Fruit fly (Drosophila melanogaster) whole organism, embryonic: ENCODE results near the gene dpr20.
A peak's percentile ranks its signal among the peaks of the same experiment; 100 is the strongest.

Experiments used
- B-H2 ChIP-seq: fragments of 200-800 bp; sonication (Bioruptor generic); optimal IDR thresholded peaks from 2 replicates; lab custom pipeline; 2018; ENCODE audit warnings: missing biosample characterization, mild to moderate bottlenecking, missing genetic modification characterization
- CG10543 ChIP-seq: fragments of 200-800 bp; sonication (Bioruptor generic); optimal IDR thresholded peaks from 3 replicates; lab custom pipeline; 2017; ENCODE audit warnings: missing biosample characterization, mild to moderate bottlenecking, missing genetic modification characterization, moderate library complexity
- CG1603 ChIP-seq: fragments of 200-800 bp; sonication (Bioruptor generic); optimal IDR thresholded peaks from 2 replicates; lab custom pipeline; 2019; ENCODE audit warnings: missing biosample characterization, mild to moderate bottlenecking, missing genetic modification characterization, moderate library complexity
- CG16863 ChIP-seq: fragments of 200-800 bp; sonication (Bioruptor generic); optimal IDR thresholded peaks from 3 replicates; lab custom pipeline; 2016; ENCODE audit warnings: missing biosample characterization, missing genetic modification characterization
- CG17385 ChIP-seq: fragments of 200-800 bp; sonication (Bioruptor generic); optimal IDR thresholded peaks from 3 replicates; lab custom pipeline; 2018; ENCODE audit warnings: missing biosample characterization, mild to moderate bottlenecking, missing genetic modification characterization
- CG17829 ChIP-seq: fragments of 200-800 bp; optimal IDR thresholded peaks from 2 replicates; lab custom pipeline; 2019; ENCODE audit warnings: missing biosample characterization, mild to moderate bottlenecking, missing genetic modification characterization, moderate library complexity
- CG32532 ChIP-seq: fragments of 200-800 bp; sonication (Bioruptor generic); IDR thresholded peaks from 2 replicates; pipeline ENCODE4 v1.3.6; 2022; ENCODE audit warnings: missing biosample characterization, missing genetic modification characterization
- CG32767 ChIP-seq: fragments of 200-800 bp; sonication (Bioruptor generic); IDR thresholded peaks from 2 replicates; pipeline ENCODE4 v1.3.6; 2022; ENCODE audit warnings: missing biosample characterization, missing genetic modification characterization
- CG43689 ChIP-seq: fragments of 200-800 bp; sonication (Bioruptor generic); IDR thresholded peaks from 2 replicates; pipeline ENCODE4 v1.3.6; 2022; ENCODE audit warnings: missing biosample characterization, missing genetic modification characterization
- CG4820 ChIP-seq: fragments of 200-800 bp; sonication (Bioruptor generic); optimal IDR thresholded peaks from 3 replicates; lab custom pipeline; 2016; ENCODE audit warnings: missing biosample characterization, missing genetic modification characterization
- CG6175 ChIP-seq: fragments of 200-800 bp; sonication (Bioruptor generic); IDR thresholded peaks from 3 replicates; pipeline ENCODE4 v1.3.6; 2022; ENCODE audit warnings: missing biosample characterization, missing genetic modification characterization
- CG7357 ChIP-seq: fragments of 200-800 bp; sonication (Bioruptor generic); IDR thresholded peaks from 3 replicates; pipeline ENCODE4 v1.3.6; 2022; ENCODE audit warnings: missing biosample characterization, missing genetic modification characterization
- CG7928 ChIP-seq: fragments of 200-800 bp; sonication (Bioruptor generic); optimal IDR thresholded peaks from 2 replicates; lab custom pipeline; 2017; ENCODE audit warnings: missing biosample characterization, mild to moderate bottlenecking, missing genetic modification characterization
- CG8388 ChIP-seq: fragments of 200-800 bp; sonication (Bioruptor generic); optimal IDR thresholded peaks from 2 replicates; lab custom pipeline; 2019; ENCODE audit warnings: missing biosample characterization, mild to moderate bottlenecking, missing genetic modification characterization, moderate library complexity
- CG8924 ChIP-seq: fragments of 200-800 bp; optimal IDR thresholded peaks from 3 replicates; lab custom pipeline; 2019; ENCODE audit warnings: missing biosample characterization, mild to moderate bottlenecking, missing genetic modification characterization, moderate library complexity
- CG9215 ChIP-seq: fragments of 200-800 bp; sonication (Bioruptor generic); IDR thresholded peaks from 2 replicates; pipeline ENCODE4 v1.3.6; 2022; ENCODE audit warnings: missing biosample characterization, missing genetic modification characterization
- CTCF ChIP-seq: fragments of 200-800 bp; sonication (Bioruptor generic); optimal IDR thresholded peaks from 2 replicates; lab custom pipeline; 2017; ENCODE audit warnings: missing biosample characterization, mild to moderate bottlenecking, missing genetic modification characterization, moderate library complexity
- Chrac-16 ChIP-seq: fragments of 200-800 bp; sonication (Bioruptor generic); optimal IDR thresholded peaks from 3 replicates; lab custom pipeline; 2016; ENCODE audit warnings: missing biosample characterization, missing genetic modification characterization
- D19A ChIP-seq: fragments of 200-800 bp; optimal IDR thresholded peaks from 3 replicates; lab custom pipeline; 2019; ENCODE audit warnings: missing biosample characterization, mild to moderate bottlenecking, missing genetic modification characterization, moderate library complexity
- Dek ChIP-seq: fragments of 200-800 bp; sonication (Bioruptor generic); optimal IDR thresholded peaks from 3 replicates; lab custom pipeline; 2019; ENCODE audit warnings: missing biosample characterization, mild to moderate bottlenecking, missing genetic modification characterization, moderate library complexity
- Dll ChIP-seq: fragments of 200-800 bp; sonication (Bioruptor generic); IDR thresholded peaks from 4 replicates; pipeline ENCODE4 v1.3.6; 2022; ENCODE audit warnings: missing biosample characterization, missing genetic modification characterization; ENCODE audit not compliant: partially characterized antibody
- Dref ChIP-seq: fragments of 200-800 bp; sonication (Bioruptor generic); IDR thresholded peaks from 2 replicates; pipeline ENCODE4 v1.3.6; 2022; ENCODE audit warnings: missing biosample characterization, missing genetic modification characterization
- Fer1 ChIP-seq: fragments of 200-800 bp; sonication (Bioruptor generic); optimal IDR thresholded peaks from 2 replicates; lab custom pipeline; 2017; ENCODE audit warnings: missing biosample characterization, mild to moderate bottlenecking, missing genetic modification characterization
- Fer2 ChIP-seq: fragments of 200-800 bp; sonication (Bioruptor generic); optimal IDR thresholded peaks from 2 replicates; lab custom pipeline; 2018; ENCODE audit warnings: missing biosample characterization, mild to moderate bottlenecking, missing genetic modification characterization, moderate library complexity
- HLHmδ ChIP-seq: fragments of 200-800 bp; sonication (Bioruptor generic); optimal IDR thresholded peaks from 2 replicates; lab custom pipeline; 2018; ENCODE audit warnings: missing biosample characterization, mild to moderate bottlenecking, missing genetic modification characterization, moderate library complexity
- Mad ChIP-seq: fragments of 200-800 bp; sonication (Bioruptor generic); optimal IDR thresholded peaks from 2 replicates; lab custom pipeline; 2016; ENCODE audit warnings: missing biosample characterization, missing genetic modification characterization
- NC2α ChIP-seq: fragments of 200-800 bp; sonication (Bioruptor generic); optimal IDR thresholded peaks from 2 replicates; lab custom pipeline; 2016; ENCODE audit warnings: missing biosample characterization, missing genetic modification characterization
- Sry-δ ChIP-seq: fragments of 200-800 bp; sonication (Bioruptor generic); optimal IDR thresholded peaks from 2 replicates; lab custom pipeline; 2016; ENCODE audit warnings: missing biosample characterization, missing genetic modification characterization
- Stat92E ChIP-seq, 3 experiments: fragments of >200 bp in 2 of 3; fragments of 200-800 bp in 1 of 3; sonication (Bioruptor generic) in 1 of 3; optimal IDR thresholded peaks; 2 replicates each; lab custom pipeline; 2017 to 2019; ENCODE audit warnings: missing biosample characterization in 3 of 3, missing genetic modification characterization in 3 of 3, mild to moderate bottlenecking in 1 of 3, moderate library complexity in 1 of 3
- Trl ChIP-seq, 3 experiments: fragments of >200 bp in 2 of 3; fragments of 200-800 bp in 1 of 3; sonication (Bioruptor generic) in 1 of 3; optimal IDR thresholded peaks; 2 replicates in 1 of 3; 3 replicates in 2 of 3; lab custom pipeline; 2016 to 2017; ENCODE audit warnings: missing biosample characterization in 1 of 3, missing genetic modification characterization in 1 of 3
- Usf ChIP-seq: fragments of 200-800 bp; sonication (Bioruptor generic); optimal IDR thresholded peaks from 2 replicates; lab custom pipeline; 2017; ENCODE audit warnings: missing genotype, missing biosample characterization, missing genetic modification characterization
- ab ChIP-seq: fragments of 200-800 bp; sonication (Bioruptor generic); optimal IDR thresholded peaks from 2 replicates; lab custom pipeline; 2016; ENCODE audit warnings: missing biosample characterization, missing genetic modification characterization
- bigmax ChIP-seq: fragments of 200-800 bp; sonication (Bioruptor generic); optimal IDR thresholded peaks from 2 replicates; lab custom pipeline; 2018; ENCODE audit warnings: missing biosample characterization, mild to moderate bottlenecking, missing genetic modification characterization
- bowl ChIP-seq: fragments of 200-800 bp; sonication (Bioruptor generic); IDR thresholded peaks from 2 replicates; pipeline ENCODE4 v1.3.6; 2022; ENCODE audit warnings: missing biosample characterization, missing genetic modification characterization
- cas ChIP-seq: fragments of 200-800 bp; sonication (Bioruptor generic); IDR thresholded peaks from 2 replicates; pipeline ENCODE4 v1.3.6; 2022; ENCODE audit warnings: missing biosample characterization, missing genetic modification characterization
- dan ChIP-seq: fragments of 200-800 bp; sonication (Bioruptor generic); IDR thresholded peaks from 2 replicates; pipeline ENCODE4 v1.3.6; 2022; ENCODE audit warnings: missing biosample characterization, missing genetic modification characterization
- hbn ChIP-seq: fragments of 200-800 bp; sonication (Bioruptor generic); IDR thresholded peaks from 2 replicates; pipeline ENCODE4 v1.3.6; 2022; ENCODE audit warnings: missing biosample characterization, missing genetic modification characterization; ENCODE audit not compliant: partially characterized antibody
- hkb ChIP-seq, 2 experiments: fragments of 200-800 bp in 1 of 2; fragments of >200 bp in 1 of 2; sonication (Bioruptor generic) in 1 of 2; IDR thresholded peaks in 1 of 2; optimal IDR thresholded peaks in 1 of 2; 2 replicates each; pipeline versions ENCODE4 v1.3.6 to Lab custom; 2017 to 2022; ENCODE audit warnings: missing biosample characterization in 1 of 2, missing genetic modification characterization in 1 of 2
- org-1 ChIP-seq: fragments of 200-800 bp; sonication (Bioruptor generic); optimal IDR thresholded peaks from 2 replicates; lab custom pipeline; 2017; ENCODE audit warnings: missing biosample characterization, missing genetic modification characterization
- pan ChIP-seq, 4 experiments: fragments of >200 bp in 3 of 4; fragments of 200-800 bp in 1 of 4; sonication (Bioruptor generic) in 1 of 4; optimal IDR thresholded peaks in 3 of 4; IDR thresholded peaks in 1 of 4; 2 replicates each; pipeline versions ENCODE4 v1.3.6 to Lab custom; 2017 to 2022; ENCODE audit warnings: missing biosample characterization in 2 of 4, missing genetic modification characterization in 2 of 4, mixed read lengths in 1 of 4
- pita ChIP-seq: fragments of 200-800 bp; sonication (Bioruptor generic); optimal IDR thresholded peaks from 2 replicates; lab custom pipeline; 2017; ENCODE audit warnings: missing biosample characterization, mild to moderate bottlenecking, missing genetic modification characterization
- row ChIP-seq: fragments of 200-800 bp; sonication (Bioruptor generic); IDR thresholded peaks from 3 replicates; pipeline ENCODE4 v1.3.6; 2022; ENCODE audit warnings: missing biosample characterization, missing genetic modification characterization
- run ChIP-seq: fragments of 200-800 bp; sonication (Bioruptor generic); optimal IDR thresholded peaks from 3 replicates; lab custom pipeline; 2018; ENCODE audit warnings: missing biosample characterization, mild to moderate bottlenecking, missing genetic modification characterization
- seq ChIP-seq: fragments of 200-800 bp; sonication (Bioruptor generic); IDR thresholded peaks from 2 replicates; pipeline ENCODE4 v1.3.6; 2022; ENCODE audit warnings: missing biosample characterization, missing genetic modification characterization
- shn ChIP-seq: fragments of 200-800 bp; sonication (Bioruptor generic); optimal IDR thresholded peaks from 3 replicates; lab custom pipeline; 2016; ENCODE audit warnings: missing biosample characterization, missing genetic modification characterization
- sim ChIP-seq: fragments of 200-800 bp; sonication (Bioruptor generic); IDR thresholded peaks from 2 replicates; pipeline ENCODE4 v1.3.6; 2022; ENCODE audit warnings: missing biosample characterization, missing genetic modification characterization
- sisA ChIP-seq: fragments of 200-800 bp; sonication (Bioruptor generic); IDR thresholded peaks from 2 replicates; pipeline ENCODE4 v1.3.6; 2022; ENCODE audit warnings: missing biosample characterization, missing genetic modification characterization
- sna ChIP-seq: fragments of 200-800 bp; sonication (Bioruptor generic); IDR thresholded peaks from 2 replicates; pipeline ENCODE4 v1.3.6; 2022; ENCODE audit warnings: missing biosample characterization, missing genetic modification characterization; ENCODE audit not compliant: partially characterized antibody
- ssp ChIP-seq: fragments of 200-800 bp; sonication (Bioruptor generic); IDR thresholded peaks from 2 replicates; pipeline ENCODE4 v1.3.6; 2022; ENCODE audit warnings: missing biosample characterization, missing genetic modification characterization
- sug ChIP-seq: fragments of 200-800 bp; optimal IDR thresholded peaks from 2 replicates; lab custom pipeline; 2019; ENCODE audit warnings: missing biosample characterization, mild to moderate bottlenecking, missing genetic modification characterization, moderate library complexity
- zfh2 ChIP-seq: fragments of 200-800 bp; sonication (Bioruptor generic); optimal IDR thresholded peaks from 2 replicates; lab custom pipeline; 2016; ENCODE audit warnings: missing biosample characterization, missing genetic modification characterization

Gene dpr20

dm6 chr3L:871713-872112, 14.7 kb upstream of the dpr20 start, which contains the start of gene Usp10 (continued):
- TF ChIP-seq CG8388 = no peak
- peak; percentile 15 for TF ChIP-seq sug (tag; lab: Kevin White, UChicago)
- no peak for TF ChIP-seq CG16863 (GFP tag; lab: Kevin White, UChicago)
- TF ChIP-seq pan (optimal IDR thresholded peaks at IDR 0.05; lab: Kevin White, UChicago) = no peak
- no peak for TF ChIP-seq pan (GFP tag; optimal IDR thresholded peaks at IDR 0.05 in 1 of 2, IDR thresholded peaks at IDR 0.05 in 1 of 2)
- no peak for TF ChIP-seq CG32532 (GFP tag; lab: Robert Waterston, UW)
- no peak for TF ChIP-seq ab (GFP tag; lab: Kevin White, UChicago)
- peak; percentile 41 for TF ChIP-seq CG17829 (tag; lab: Kevin White, UChicago)
- TF ChIP-seq Chrac-16 (GFP tag; lab: Kevin White, UChicago) = no peak
- TF ChIP-seq CG6175 (GFP tag; lab: Robert Waterston, UW) = no peak
- no peak for TF ChIP-seq CG8924 (tag; lab: Kevin White, UChicago)
- no peak for TF ChIP-seq dan (GFP tag; lab: Robert Waterston, UW)
- TF ChIP-seq org-1 (GFP tag; lab: Kevin White, UChicago) = no peak
- TF ChIP-seq CG1603 = peak; percentile 78
- TF ChIP-seq CG7357 (GFP tag; lab: Robert Waterston, UW) = no peak
- peak; percentile 4 for TF ChIP-seq CG7928 (GFP tag; lab: Kevin White, UChicago)
- no peak for TF ChIP-seq NC2α
- TF ChIP-seq hbn (GFP tag; lab: Robert Waterston, UW) = peak; percentile 77
- TF ChIP-seq row (GFP tag; lab: Robert Waterston, UW) = peak; percentile 18; the same call in 1 of the 3 replicates
- TF ChIP-seq CG32767 (GFP tag; lab: Robert Waterston, UW) = no peak
- TF ChIP-seq Sry-δ (GFP tag; lab: Kevin White, UChicago) = peak; percentile 81
- TF ChIP-seq bigmax = no peak
- TF ChIP-seq ssp (GFP tag; lab: Robert Waterston, UW) = no peak
- no peak for TF ChIP-seq sisA (GFP tag; lab: Robert Waterston, UW)
- TF ChIP-seq CG10543 (GFP tag; lab: Kevin White, UChicago) = no peak
- TF ChIP-seq Dref (GFP tag; lab: Robert Waterston, UW) = peak; percentile 96
- no peak for TF ChIP-seq Fer1 (GFP tag; lab: Kevin White, UChicago)
- TF ChIP-seq pita (GFP tag; lab: Kevin White, UChicago) = no peak
- no peak for TF ChIP-seq D19A (tag; lab: Kevin White, UChicago)
- TF ChIP-seq Trl (optimal IDR thresholded peaks at IDR 0.05; lab: Kevin White, UChicago) = no peak
- no peak for TF ChIP-seq Trl (GFP tag; optimal IDR thresholded peaks at IDR 0.05; lab: Kevin White, UChicago)
- no peak for TF ChIP-seq Dek
- no peak for TF ChIP-seq seq
- peak; percentile 13; the same call in 1 of the 2 replicates for TF ChIP-seq sna (GFP tag; lab: Robert Waterston, UW)
- TF ChIP-seq Fer2 (tag; lab: Kevin White, UChicago) = no peak
- TF ChIP-seq hkb (optimal IDR thresholded peaks at IDR 0.05; lab: Kevin White, UChicago) = no peak
- TF ChIP-seq hkb (GFP tag; IDR thresholded peaks at IDR 0.05; lab: Robert Waterston, UW) = no peak
- TF ChIP-seq Mad (GFP tag; lab: Kevin White, UChicago) = no peak
- no peak for TF ChIP-seq zfh2 (GFP tag; lab: Kevin White, UChicago)
- no peak; the same call in none of the 4 replicates for TF ChIP-seq Dll
- TF ChIP-seq CG17385 (GFP tag; lab: Kevin White, UChicago) = no peak
- TF ChIP-seq CG4820 (GFP tag; lab: Kevin White, UChicago) = no peak
- TF ChIP-seq bowl (GFP tag; lab: Robert Waterston, UW) = no peak
- no peak for TF ChIP-seq shn (GFP tag; lab: Kevin White, UChicago)
- no peak for TF ChIP-seq HLHmδ (GFP tag; lab: Kevin White, UChicago)
- TF ChIP-seq cas (GFP tag; lab: Robert Waterston, UW) = no peak
- no peak for TF ChIP-seq CG43689
- TF ChIP-seq CTCF (GFP tag; lab: Kevin White, UChicago) = peak; percentile 30
- peak in 1 of 3 experiments; percentile 9 for TF ChIP-seq Stat92E (GFP tag; optimal IDR thresholded peaks at IDR 0.05; lab: Kevin White, UChicago)
- TF ChIP-seq sim = no peak
- TF ChIP-seq B-H2 (GFP tag; lab: Kevin White, UChicago) = no peak
- no peak for TF ChIP-seq CG9215 (GFP tag; lab: Robert Waterston, UW)
- no peak for TF ChIP-seq Usf (GFP tag; lab: Kevin White, UChicago)
- TF ChIP-seq run (tag; lab: Kevin White, UChicago) = no peak
